Worm (Caenorhabditis elegans): ENCODE measurements around the gene fars-3.

DNA sequence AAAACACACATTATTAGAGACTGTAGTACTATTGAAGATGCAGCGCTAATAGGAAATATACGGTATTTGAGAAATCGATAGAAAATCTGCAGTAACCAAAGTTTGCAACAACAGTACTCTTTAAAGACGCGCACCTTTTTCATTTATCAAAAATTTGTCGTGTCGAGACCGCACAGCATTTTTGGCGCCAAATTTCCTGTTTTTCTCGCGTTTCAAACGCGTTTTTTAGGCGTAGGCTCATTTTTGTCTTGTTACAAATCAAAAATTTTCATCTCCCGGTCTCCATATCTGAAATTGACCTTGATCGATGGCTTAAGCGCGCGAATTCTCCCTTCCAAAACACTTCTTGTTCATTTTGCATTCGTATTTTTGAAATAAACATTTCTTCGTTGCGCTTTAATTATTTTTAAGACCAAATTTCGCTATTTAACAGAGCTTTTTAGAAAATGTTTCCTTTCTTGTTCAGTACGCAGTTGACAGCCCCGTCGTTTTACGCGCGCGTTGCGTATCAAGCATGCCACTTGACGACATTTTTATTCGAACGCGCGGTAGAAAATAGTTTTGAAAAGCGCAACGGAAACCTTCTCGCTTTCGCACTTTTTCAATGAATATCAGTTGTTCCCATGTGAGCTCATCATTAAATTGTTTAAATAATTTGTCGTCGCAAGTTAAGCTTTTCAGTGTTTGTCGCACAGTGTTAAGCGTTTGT lies 7.8 kb upstream of the fars-3 start:
- TF ChIP-seq mes-2 (tag; optimal IDR thresholded peaks at IDR 0.05; ENCODE audit: poor library complexity, severe bottlenecking) (no peak), ZK337.2 (GFP tag; IDR thresholded peaks at IDR 0.05) (no peak), nhr-25 (tag; optimal IDR thresholded peaks at IDR 0.05; ENCODE audit: borderline replicate concordance, insufficient read depth) (no peak), zip-2 (tag; optimal IDR thresholded peaks at IDR 0.05) (no peak), ceh-20 (GFP tag; IDR thresholded peaks at IDR 0.05) (no peak), hlh-11 (tag; optimal IDR thresholded peaks at IDR 0.05) (no peak), aly-2 (tag; optimal IDR thresholded peaks at IDR 0.05) (no peak), ama-1 (optimal IDR thresholded peaks at IDR 0.05) (no peak), unc-62 (GFP tag; optimal IDR thresholded peaks at IDR 0.05 in 1 of 2) (no peak), unc-62 (tag; optimal IDR thresholded peaks at IDR 0.05) (no peak), nhr-76 (tag; optimal IDR thresholded peaks at IDR 0.05) (no peak), egl-27 (tag; optimal IDR thresholded peaks at IDR 0.05) (no peak)
